Worm (Caenorhabditis elegans): Measurements from ENCODE around the gene Y45G5AM.3.
A peak's percentile ranks its signal among the peaks of the same experiment; 100 is the strongest.

Y45G5AM.3 gene

ce11 chrV:4168045-4168444 is 3.7 kb downstream of the Y45G5AM.3 start:
- TF ChIP-seq lin-39 (tag; optimal IDR thresholded peaks at IDR 0.05) (no peak), ztf-4 (tag; optimal IDR thresholded peaks at IDR 0.05) (no peak), egl-27 (tag; optimal IDR thresholded peaks at IDR 0.05) (no peak), nhr-77 (tag; optimal IDR thresholded peaks at IDR 0.05) (no peak), peb-1 (tag; optimal IDR thresholded peaks at IDR 0.05) (no peak), crh-2 (tag; optimal IDR thresholded peaks at IDR 0.05) (no peak), blmp-1 (tag; optimal IDR thresholded peaks at IDR 0.05; ENCODE audit: insufficient read depth) (no peak), nhr-11 (tag; optimal IDR thresholded peaks at IDR 0.05) (no peak), elt-3 (tag; optimal IDR thresholded peaks at IDR 0.05) (no peak)

ce11 chrV:4169658-4170057 is 5.3 kb downstream of the Y45G5AM.3 start:
- TF ChIP-seq unc-55 (GFP tag; optimal IDR thresholded peaks at IDR 0.05): peak; percentile 31
- TF ChIP-seq ZK546.5 (tag; optimal IDR thresholded peaks at IDR 0.05): no peak

ce11 chrV:4170138-4170537 is 5.8 kb downstream of the Y45G5AM.3 start, which contains the start of gene Y45G5AM.7:
Gene Y45G5AM.7, minus strand, starts transcription at chrV:4170238.
- TF ChIP-seq nhr-237 (tag; optimal IDR thresholded peaks at IDR 0.05) (no peak), sma-9 (GFP tag; optimal IDR thresholded peaks at IDR 0.05) (no peak), sma-9 (tag; optimal IDR thresholded peaks at IDR 0.05) (no peak), lin-39 (tag; optimal IDR thresholded peaks at IDR 0.05) (no peak), nhr-25 (tag; optimal IDR thresholded peaks at IDR 0.05) (no peak), sma-3 (GFP tag; optimal IDR thresholded peaks at IDR 0.05) (no peak), egl-27 (tag; optimal IDR thresholded peaks at IDR 0.05) (no peak), nhr-129 (tag; optimal IDR thresholded peaks at IDR 0.05) (no peak), ztf-1 (GFP tag; conservative IDR thresholded peaks at IDR 0.05) (no peak)

ce11 chrV:4175624-4176023 is 11.3 kb downstream of the Y45G5AM.3 start, which contains the start of the genes coh-4 and pid-5:
Gene coh-4, minus strand, starts transcription at chrV:4175640.
Gene pid-5, plus strand, starts transcription at chrV:4175882.
- no peak for TF ChIP-seq ztf-1 (GFP tag; conservative IDR thresholded peaks at IDR 0.05)
- TF ChIP-seq alr-1 (tag; optimal IDR thresholded peaks at IDR 0.05): no peak
- TF ChIP-seq lin-11 (tag; optimal IDR thresholded peaks at IDR 0.05): no peak
- no peak for TF ChIP-seq ZK546.5 (tag; optimal IDR thresholded peaks at IDR 0.05)
- TF ChIP-seq zag-1 (tag; optimal IDR thresholded peaks at IDR 0.05): no peak
- TF ChIP-seq mdl-1 (tag; optimal IDR thresholded peaks at IDR 0.05): no peak
- no peak for TF ChIP-seq unc-55 (GFP tag; optimal IDR thresholded peaks at IDR 0.05)
- TF ChIP-seq elt-3 (tag; optimal IDR thresholded peaks at IDR 0.05): no peak
- no peak for TF ChIP-seq lin-39 (tag; optimal IDR thresholded peaks at IDR 0.05)
- no peak for TF ChIP-seq ceh-16 (tag; optimal IDR thresholded peaks at IDR 0.05)
- no peak for TF ChIP-seq elt-1 (tag; optimal IDR thresholded peaks at IDR 0.05)
- no peak for TF ChIP-seq lin-13 (GFP tag; optimal IDR thresholded peaks at IDR 0.05)
- no peak for TF ChIP-seq nhr-25 (tag; optimal IDR thresholded peaks at IDR 0.05)
- no peak for TF ChIP-seq skn-1 (tag; optimal IDR thresholded peaks at IDR 0.05)
- TF ChIP-seq nhr-21 (tag; optimal IDR thresholded peaks at IDR 0.05): no peak
- no peak for TF ChIP-seq peb-1 (tag; optimal IDR thresholded peaks at IDR 0.05)

ce11 chrV:4181272-4181671 is 16.9 kb downstream of the Y45G5AM.3 start:
- TF ChIP-seq nhr-237 (tag; optimal IDR thresholded peaks at IDR 0.05): no peak
- no peak for TF ChIP-seq fos-1 (tag; optimal IDR thresholded peaks at IDR 0.05)
- no peak for TF ChIP-seq ama-1 (optimal IDR thresholded peaks at IDR 0.05)
- no peak for TF ChIP-seq F13H6.1 (tag; optimal IDR thresholded peaks at IDR 0.05)
- no peak for TF ChIP-seq unc-62 (GFP tag; optimal IDR thresholded peaks at IDR 0.05)
- TF ChIP-seq R02D3.7 (tag; optimal IDR thresholded peaks at IDR 0.05): no peak
- TF ChIP-seq sma-3 (GFP tag; optimal IDR thresholded peaks at IDR 0.05): no peak
- no peak for TF ChIP-seq C34F6.9 (tag; optimal IDR thresholded peaks at IDR 0.05)
- no peak for TF ChIP-seq nhr-129 (tag; optimal IDR thresholded peaks at IDR 0.05)
- TF ChIP-seq unc-39 (tag; optimal IDR thresholded peaks at IDR 0.05): no peak
- TF ChIP-seq nhr-10 (tag; optimal IDR thresholded peaks at IDR 0.05): no peak
- TF ChIP-seq nhr-25 (tag; optimal IDR thresholded peaks at IDR 0.05): no peak
- TF ChIP-seq nhr-77 (tag; optimal IDR thresholded peaks at IDR 0.05): no peak
- TF ChIP-seq alr-1 (tag; optimal IDR thresholded peaks at IDR 0.05): no peak
- TF ChIP-seq ZK546.5 (tag; optimal IDR thresholded peaks at IDR 0.05): no peak
- no peak for TF ChIP-seq zag-1 (tag; optimal IDR thresholded peaks at IDR 0.05)
- no peak for TF ChIP-seq lin-11 (tag; optimal IDR thresholded peaks at IDR 0.05)
